Fruit fly (Drosophila melanogaster) whole organism, embryonic: ENCODE results near the gene CG6479.

ENCODE experiments used
- Atf-2 ChIP-seq: fragments of 200-800 bp; sonication (Bioruptor generic); optimal IDR thresholded peaks from 2 replicates; lab custom pipeline; 2016; ENCODE audit warnings: missing biosample characterization, missing genetic modification characterization
- CG10431 ChIP-seq: fragments of 200-800 bp; sonication (Bioruptor generic); optimal IDR thresholded peaks from 3 replicates; lab custom pipeline; 2018; ENCODE audit warnings: missing biosample characterization, mild to moderate bottlenecking, missing genetic modification characterization
- CG10979 ChIP-seq: fragments of 200-800 bp; sonication (Bioruptor generic); optimal IDR thresholded peaks from 2 replicates; lab custom pipeline; 2018; ENCODE audit warnings: missing biosample characterization, mild to moderate bottlenecking, missing genetic modification characterization, moderate library complexity
- CG11504 ChIP-seq: fragments of 200-800 bp; sonication (Bioruptor generic); optimal IDR thresholded peaks from 3 replicates; lab custom pipeline; 2019; ENCODE audit warnings: missing biosample characterization, mild to moderate bottlenecking, missing genetic modification characterization, moderate library complexity
- CG12744 ChIP-seq: fragments of 200-800 bp; sonication (Bioruptor generic); optimal IDR thresholded peaks from 2 replicates; lab custom pipeline; 2016; ENCODE audit warnings: missing biosample characterization, missing genetic modification characterization
- CG13123 ChIP-seq: fragments of 200-800 bp; sonication (Bioruptor generic); optimal IDR thresholded peaks from 2 replicates; lab custom pipeline; 2016; ENCODE audit warnings: missing biosample characterization, missing genetic modification characterization
- CG13624 ChIP-seq: fragments of 200-800 bp; sonication (Bioruptor generic); optimal IDR thresholded peaks from 2 replicates; lab custom pipeline; 2016; ENCODE audit warnings: missing biosample characterization, missing genetic modification characterization
- CG14441 ChIP-seq: fragments of 200-800 bp; sonication (Bioruptor generic); IDR thresholded peaks from 2 replicates; pipeline ENCODE4 v1.3.6; 2022; ENCODE audit warnings: missing biosample characterization, missing genetic modification characterization
- CG14667 ChIP-seq: fragments of 200-800 bp; sonication (Bioruptor generic); IDR thresholded peaks from 2 replicates; pipeline ENCODE4 v1.3.6; 2022; ENCODE audit warnings: missing biosample characterization, missing genetic modification characterization
- CG15696 ChIP-seq: fragments of 200-800 bp; sonication (Bioruptor generic); optimal IDR thresholded peaks from 2 replicates; lab custom pipeline; 2019; ENCODE audit warnings: missing biosample characterization, mild to moderate bottlenecking, missing genetic modification characterization, moderate library complexity
- CG1603 ChIP-seq: fragments of 200-800 bp; sonication (Bioruptor generic); optimal IDR thresholded peaks from 2 replicates; lab custom pipeline; 2019; ENCODE audit warnings: missing biosample characterization, mild to moderate bottlenecking, missing genetic modification characterization, moderate library complexity
- CG16813 ChIP-seq: fragments of 200-800 bp; sonication (Bioruptor generic); IDR thresholded peaks from 3 replicates; pipeline ENCODE4 v1.3.6; 2022; ENCODE audit warnings: missing biosample characterization, missing genetic modification characterization; ENCODE audit not compliant: partially characterized antibody
- CG17359 ChIP-seq: fragments of 200-800 bp; sonication (Bioruptor generic); optimal IDR thresholded peaks from 3 replicates; lab custom pipeline; 2018; ENCODE audit warnings: missing biosample characterization, mild to moderate bottlenecking, missing genetic modification characterization, moderate library complexity
- CG17568 ChIP-seq: fragments of 200-800 bp; sonication (Bioruptor generic); optimal IDR thresholded peaks from 2 replicates; lab custom pipeline; 2018; ENCODE audit warnings: missing biosample characterization, mild to moderate bottlenecking, missing genetic modification characterization, moderate library complexity
- CG17612 ChIP-seq: fragments of 200-800 bp; sonication (Bioruptor generic); IDR thresholded peaks from 2 replicates; pipeline ENCODE4 v1.3.6; 2022; ENCODE audit warnings: missing biosample characterization, missing genetic modification characterization
- CG18599 ChIP-seq: fragments of 200-800 bp; sonication (Bioruptor generic); optimal IDR thresholded peaks from 3 replicates; lab custom pipeline; 2017; ENCODE audit warnings: missing biosample characterization, missing genetic modification characterization, mild to moderate bottlenecking, moderate library complexity, missing genetic modification reagents
- CG2129 ChIP-seq: fragments of 200-800 bp; sonication (Bioruptor generic); IDR thresholded peaks from 2 replicates; pipeline ENCODE4 v1.3.6; 2022; ENCODE audit warnings: missing biosample characterization, missing genetic modification characterization; ENCODE audit not compliant: partially characterized antibody
- CG2712 ChIP-seq: fragments of 200-800 bp; optimal IDR thresholded peaks from 3 replicates; lab custom pipeline; 2019; ENCODE audit warnings: missing biosample characterization, mild to moderate bottlenecking, missing genetic modification characterization, moderate library complexity
- CG30020 ChIP-seq: fragments of 200-800 bp; optimal IDR thresholded peaks from 2 replicates; lab custom pipeline; 2019; ENCODE audit warnings: missing biosample characterization, mild to moderate bottlenecking, missing genetic modification characterization, moderate library complexity
- CG32772 ChIP-seq: fragments of 200-800 bp; sonication (Bioruptor generic); IDR thresholded peaks from 2 replicates; pipeline ENCODE4 v1.3.6; 2022; ENCODE audit warnings: missing biosample characterization, missing genetic modification characterization
- CG34422 ChIP-seq: fragments of 200-800 bp; sonication (Bioruptor generic); IDR thresholded peaks from 3 replicates; pipeline ENCODE4 v1.3.6; 2022; ENCODE audit warnings: missing biosample characterization, missing genetic modification characterization
- CG3847 ChIP-seq: fragments of 200-800 bp; sonication (Bioruptor generic); IDR thresholded peaks from 2 replicates; pipeline ENCODE4 v1.3.6; 2022; ENCODE audit warnings: missing biosample characterization, missing genetic modification characterization
- CG8290 ChIP-seq, 3 experiments: fragments of 200-800 bp; sonication (Bioruptor generic); optimal IDR thresholded peaks; 2 replicates each; lab custom pipeline; 2016 to 2019; ENCODE audit warnings: missing biosample characterization in 3 of 3, missing genetic modification characterization in 3 of 3, mild to moderate bottlenecking in 2 of 3, moderate library complexity in 1 of 3
- CG9609 ChIP-seq: fragments of 200-800 bp; sonication (Bioruptor generic); optimal IDR thresholded peaks from 3 replicates; lab custom pipeline; 2016; ENCODE audit warnings: missing biosample characterization, missing genetic modification characterization
- CrebB ChIP-seq: fragments of 200-800 bp; sonication (Bioruptor generic); optimal IDR thresholded peaks from 3 replicates; lab custom pipeline; 2018; ENCODE audit warnings: missing biosample characterization, mild to moderate bottlenecking, missing genetic modification characterization
- Dfd ChIP-seq, 2 experiments: fragments of >200 bp; optimal IDR thresholded peaks; 2 replicates each; lab custom pipeline; 2017; ENCODE audit warnings: missing biosample characterization in 2 of 2, missing genetic modification characterization in 2 of 2
- ERR ChIP-seq: fragments of 200-800 bp; sonication (Bioruptor generic); optimal IDR thresholded peaks from 2 replicates; lab custom pipeline; 2016; ENCODE audit warnings: missing biosample characterization, missing genetic modification characterization
- Rfx ChIP-seq: fragments of 200-800 bp; sonication (Bioruptor generic); IDR thresholded peaks from 2 replicates; pipeline ENCODE4 v1.3.6; 2022; ENCODE audit warnings: missing biosample characterization, missing genetic modification characterization
- Sry-β ChIP-seq: fragments of 200-800 bp; sonication (Bioruptor generic); optimal IDR thresholded peaks from 2 replicates; lab custom pipeline; 2018; ENCODE audit warnings: missing biosample characterization, mild to moderate bottlenecking, missing genetic modification characterization, moderate library complexity
- Taf1 ChIP-seq: fragments of 200-800 bp; sonication (Bioruptor generic); IDR thresholded peaks from 2 replicates; pipeline ENCODE4 v1.3.6; 2022; ENCODE audit warnings: missing biosample characterization, missing genetic modification characterization
- bab2 ChIP-seq: fragments of 200-800 bp; sonication (Bioruptor generic); optimal IDR thresholded peaks from 2 replicates; lab custom pipeline; 2016; ENCODE audit warnings: missing biosample characterization, missing genetic modification characterization
- bowl ChIP-seq: fragments of 200-800 bp; sonication (Bioruptor generic); IDR thresholded peaks from 2 replicates; pipeline ENCODE4 v1.3.6; 2022; ENCODE audit warnings: missing biosample characterization, missing genetic modification characterization
- cad ChIP-seq: fragments of >200 bp; optimal IDR thresholded peaks from 2 replicates; lab custom pipeline; 2017; ENCODE audit warnings: missing biosample characterization, missing genetic modification characterization
- cg ChIP-seq: fragments of 200-800 bp; sonication (Bioruptor generic); optimal IDR thresholded peaks from 3 replicates; lab custom pipeline; 2019; ENCODE audit warnings: missing biosample characterization, mild to moderate bottlenecking, missing genetic modification characterization, moderate library complexity
- chn ChIP-seq: fragments of 200-800 bp; sonication (Bioruptor generic); optimal IDR thresholded peaks from 2 replicates; lab custom pipeline; 2016; ENCODE audit warnings: missing biosample characterization, missing genetic modification characterization
- ci ChIP-seq: fragments of 200-800 bp; sonication (Bioruptor generic); IDR thresholded peaks from 3 replicates; pipeline ENCODE4 v1.3.6; 2022; ENCODE audit warnings: missing biosample characterization, missing genetic modification characterization
- dmrt99B ChIP-seq: fragments of 200-800 bp; sonication (Bioruptor generic); optimal IDR thresholded peaks from 2 replicates; lab custom pipeline; 2018; ENCODE audit warnings: missing biosample characterization, mild to moderate bottlenecking, missing genetic modification characterization, moderate library complexity
- exex ChIP-seq: fragments of 200-800 bp; sonication (Bioruptor generic); optimal IDR thresholded peaks from 4 replicates; lab custom pipeline; 2018; ENCODE audit warnings: missing biosample characterization, mild to moderate bottlenecking, missing genetic modification characterization, moderate library complexity
- fd3F ChIP-seq: fragments of 200-800 bp; sonication (Bioruptor generic); optimal IDR thresholded peaks from 2 replicates; lab custom pipeline; 2018; ENCODE audit warnings: missing biosample characterization, mild to moderate bottlenecking, missing genetic modification characterization, moderate library complexity
- fru ChIP-seq: fragments of >200 bp; optimal IDR thresholded peaks from 2 replicates; lab custom pipeline; 2017
- gce ChIP-seq: fragments of 200-800 bp; sonication (Bioruptor generic); IDR thresholded peaks from 3 replicates; pipeline ENCODE4 v1.3.6; 2022; ENCODE audit warnings: missing biosample characterization, missing genetic modification characterization
- gt ChIP-seq: fragments of 200-800 bp; sonication (Bioruptor generic); IDR thresholded peaks from 2 replicates; pipeline ENCODE4 v1.3.6; 2022; ENCODE audit warnings: missing biosample characterization, missing genetic modification characterization
- hth ChIP-seq: fragments of >200 bp; optimal IDR thresholded peaks from 2 replicates; lab custom pipeline; 2017; ENCODE audit warnings: inconsistent platforms
- lab ChIP-seq: fragments of 200-800 bp; sonication (Bioruptor generic); optimal IDR thresholded peaks from 3 replicates; lab custom pipeline; 2017; ENCODE audit warnings: missing biosample characterization, missing genetic modification characterization, mild to moderate bottlenecking, moderate library complexity, missing genetic modification reagents
- lmd ChIP-seq: fragments of 200-800 bp; sonication (Bioruptor generic); IDR thresholded peaks from 2 replicates; pipeline ENCODE4 v1.3.6; 2022; ENCODE audit warnings: missing biosample characterization, missing genetic modification characterization
- nerfin-1 ChIP-seq: fragments of 200-800 bp; sonication (Bioruptor generic); optimal IDR thresholded peaks from 3 replicates; lab custom pipeline; 2019; ENCODE audit warnings: missing biosample characterization, mild to moderate bottlenecking, missing genetic modification characterization, moderate library complexity
- onecut ChIP-seq: fragments of 200-800 bp; sonication (Bioruptor generic); IDR thresholded peaks from 2 replicates; pipeline ENCODE4 v1.3.6; 2022; ENCODE audit warnings: missing biosample characterization, missing genetic modification characterization
- pb ChIP-seq: fragments of 200-800 bp; sonication (Bioruptor generic); optimal IDR thresholded peaks from 3 replicates; lab custom pipeline; 2016; ENCODE audit warnings: missing biosample characterization, missing genetic modification characterization
- phol ChIP-seq: fragments of 200-800 bp; sonication (Bioruptor generic); optimal IDR thresholded peaks from 3 replicates; lab custom pipeline; 2018; ENCODE audit warnings: missing biosample characterization, mild to moderate bottlenecking, missing genetic modification characterization, moderate library complexity
- schlank ChIP-seq: fragments of 200-800 bp; sonication (Bioruptor generic); optimal IDR thresholded peaks from 2 replicates; lab custom pipeline; 2018; ENCODE audit warnings: missing biosample characterization, mild to moderate bottlenecking, missing genetic modification characterization
- usp ChIP-seq: fragments of >200 bp; optimal IDR thresholded peaks from 2 replicates; lab custom pipeline; 2017; ENCODE audit warnings: missing biosample characterization, missing genetic modification characterization
- zf30C ChIP-seq: fragments of 200-800 bp; sonication (Bioruptor generic); optimal IDR thresholded peaks from 3 replicates; lab custom pipeline; 2018; ENCODE audit warnings: missing biosample characterization, mild to moderate bottlenecking, missing genetic modification characterization

Gene CG6479

DNA sequence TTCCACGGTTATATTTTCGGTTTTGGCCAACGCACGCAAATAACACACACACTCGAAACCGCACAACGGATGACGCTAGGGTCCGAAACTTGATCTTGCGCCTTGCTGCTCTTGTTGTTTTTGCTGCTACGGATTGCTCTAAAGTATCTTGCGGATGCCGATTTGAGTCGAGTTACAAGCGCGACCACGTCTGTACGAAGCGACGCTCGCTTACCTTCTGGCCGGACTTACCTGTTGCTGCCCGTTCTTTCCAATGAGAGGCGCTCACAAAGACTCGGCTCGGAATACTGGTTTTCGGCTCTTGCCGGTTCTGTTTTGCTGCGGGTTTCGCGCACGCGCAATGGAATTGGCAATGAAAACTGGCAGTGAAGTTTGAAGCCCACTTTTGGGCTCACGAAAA lies 40.2 kb upstream of the CG6479 start, which contains the start of gene Cad74A:
Cad74A (minus strand) TSS at position 220 of the 400 bp plus-strand sequence.
- TF ChIP-seq CG17612 (GFP tag; lab: Robert Waterston, UW) (no peak), onecut (GFP tag; lab: Robert Waterston, UW) (no peak), CG14441 (GFP tag; lab: Robert Waterston, UW) (0 out of 2 replicates have a peak, but pooled peaks have one; percentile 27), ci (GFP tag; lab: Robert Waterston, UW) (peak; percentile 52; the same call in 1 of the 3 replicates), hth (lab: Kevin White, UChicago) (no peak), gt (GFP tag; lab: Robert Waterston, UW) (no peak), CG14667 (GFP tag; lab: Robert Waterston, UW) (no peak), fru (lab: Kevin White, UChicago) (no peak), dmrt99B (tag; lab: Kevin White, UChicago) (no peak), Atf-2 (GFP tag; lab: Kevin White, UChicago) (no peak), schlank (tag; lab: Kevin White, UChicago) (no peak), CrebB (tag; lab: Kevin White, UChicago) (no peak), CG2712 (tag; lab: Kevin White, UChicago) (peak; percentile 20), CG3847 (GFP tag; lab: Robert Waterston, UW) (no peak), CG10431 (GFP tag; lab: Kevin White, UChicago) (no peak), Rfx (GFP tag; lab: Robert Waterston, UW) (0 out of 2 replicates have a peak, but pooled peaks have one; percentile 19), fd3F (GFP tag; lab: Kevin White, UChicago) (no peak), CG32772 (GFP tag; lab: Robert Waterston, UW) (no peak), usp (no peak), CG13123 (GFP tag; lab: Kevin White, UChicago) (no peak), Sry-β (GFP tag; lab: Kevin White, UChicago) (no peak), CG17568 (no peak), CG10979 (tag; lab: Kevin White, UChicago) (no peak), CG9609 (GFP tag; lab: Kevin White, UChicago) (no peak), ERR (GFP tag; lab: Kevin White, UChicago) (no peak), cg (peak; percentile 15), lab (no peak), bab2 (GFP tag; lab: Kevin White, UChicago) (no peak), phol (no peak), CG34422 (peak; percentile 70; the same call in 1 of the 3 replicates), Dfd (GFP tag; optimal IDR thresholded peaks at IDR 0.05; lab: Kevin White, UChicago) (no peak), nerfin-1 (tag; lab: Kevin White, UChicago) (no peak), gce (GFP tag; lab: Robert Waterston, UW) (no peak), CG18599 (GFP tag; lab: Kevin White, UChicago) (no peak), CG16813 (GFP tag; lab: Robert Waterston, UW) (no peak), CG30020 (no peak), CG2129 (no peak), CG13624 (no peak), CG11504 (tag; lab: Kevin White, UChicago) (no peak), exex (tag; lab: Kevin White, UChicago) (no peak), CG1603 (tag; lab: Kevin White, UChicago) (no peak), bowl (GFP tag; lab: Robert Waterston, UW) (no peak), pb (GFP tag; lab: Kevin White, UChicago) (no peak), CG12744 (GFP tag; lab: Kevin White, UChicago) (no peak), zf30C (GFP tag; lab: Kevin White, UChicago) (no peak), CG15696 (tag; lab: Kevin White, UChicago) (no peak), lmd (GFP tag; lab: Robert Waterston, UW) (no peak), CG17359 (tag; lab: Kevin White, UChicago) (no peak), cad (no peak), Taf1 (GFP tag; lab: Robert Waterston, UW) (no peak), chn (GFP tag; lab: Kevin White, UChicago) (no peak), CG8290 (GFP tag; optimal IDR thresholded peaks at IDR 0.05; lab: Kevin White, UChicago) (no peak), CG8290 (tag; optimal IDR thresholded peaks at IDR 0.05; lab: Kevin White, UChicago) (no peak)
